Worm (Caenorhabditis elegans) whole organism, young adult: ENCODE measurements around the gene str-231.

Experiments used
- Y95B8A.8 ChIP-seq: fragments of 200-800 bp; sonication (Bioruptor generic); IDR thresholded peaks from 2 replicates; pipeline ENCODE4 v1.3.6; 2022; ENCODE audit warnings: missing genetic modification reagents, missing genetic modification characterization, missing compliant biosample characterization
- ceh-91 ChIP-seq: fragments of 200-800 bp; sonication (Bioruptor generic); IDR thresholded peaks from 2 replicates; pipeline ENCODE4 v1.3.6; 2022; ENCODE audit warnings: missing genetic modification reagents, missing genetic modification characterization, missing compliant biosample characterization
- tlf-1 ChIP-seq: fragments of 200-800 bp; sonication (Bioruptor generic); optimal IDR thresholded peaks from 2 replicates; lab custom pipeline; 2018; ENCODE audit warnings: mild to moderate bottlenecking, missing genetic modification characterization, missing compliant biosample characterization
- unc-62 ChIP-seq: fragments of 150-350 bp; optimal IDR thresholded peaks from 2 replicates; lab custom pipeline; 2014; ENCODE audit warnings: missing biosample characterization, missing genetic modification reagents, missing genetic modification characterization

- TF ChIP-seq tlf-1 (GFP tag; lab: Kevin White, UChicago) (no peak), ceh-91 (GFP tag; lab: Robert Waterston, UW) (no peak), unc-62 (GFP tag; lab: Kevin White, UChicago) (no peak), Y95B8A.8 (GFP tag; lab: Robert Waterston, UW) (no peak)
Observed at ce11 chrV:16053373-16053772, 46.0 kb upstream of the str-231 start, which contains the start of gene F14H3.3.
